Worm (Caenorhabditis elegans) whole organism, L2 larva: ENCODE results near the gene ZK546.5.

Source experiments
- elt-3 ChIP-seq: sonication (generic microtip); optimal IDR thresholded peaks from 2 replicates; lab custom pipeline; 2017; ENCODE audit warnings: missing biosample characterization, missing genetic modification characterization
- mdl-1 ChIP-seq, 2 experiments: fragments of 150-350 bp in 1 of 2; sonication (generic microtip) in 1 of 2; optimal IDR thresholded peaks; 2 replicates each; lab custom pipeline; 2017; ENCODE audit warnings: missing biosample characterization in 2 of 2, missing genetic modification characterization in 2 of 2
- nhr-21 ChIP-seq: fragments of 150-350 bp; optimal IDR thresholded peaks from 2 replicates; lab custom pipeline; 2014; ENCODE audit warnings: missing biosample characterization, missing genetic modification characterization
- nhr-6 ChIP-seq: fragments of 150-350 bp; optimal IDR thresholded peaks from 2 replicates; lab custom pipeline; 2014; ENCODE audit warnings: missing biosample characterization, missing genetic modification characterization
- snpc-4 ChIP-seq: fragments of 150-350 bp; optimal IDR thresholded peaks from 2 replicates; lab custom pipeline; 2014; ENCODE audit warnings: missing biosample characterization, missing genetic modification characterization
- unc-39 ChIP-seq: fragments of 150-350 bp; optimal IDR thresholded peaks from 2 replicates; lab custom pipeline; 2014; ENCODE audit warnings: missing biosample characterization, missing genetic modification characterization
- zag-1 ChIP-seq: fragments of 150-350 bp; optimal IDR thresholded peaks from 2 replicates; lab custom pipeline; 2014; ENCODE audit warnings: missing biosample characterization, missing genetic modification characterization

DNA sequence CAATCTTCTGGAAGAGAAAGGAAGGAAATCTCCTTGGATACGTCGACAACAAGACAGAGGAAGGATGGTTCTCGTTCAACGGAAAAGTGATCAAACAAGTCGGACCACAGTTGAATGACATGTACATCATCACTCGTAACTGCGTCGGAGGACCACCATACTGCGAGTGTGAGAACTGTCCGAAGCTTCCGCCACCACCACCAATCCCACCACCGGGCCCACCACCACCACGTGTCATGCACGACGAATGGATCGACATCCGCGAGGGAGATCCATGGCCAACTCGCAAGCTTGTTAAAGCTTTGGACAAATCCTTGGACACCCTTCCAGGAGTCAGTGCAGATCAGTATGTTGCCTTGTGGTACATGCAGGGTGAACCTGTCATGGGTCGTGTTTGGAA is 4.3 kb upstream of the ZK546.5 start:
- TF ChIP-seq nhr-21 (tag; lab: Kevin White, UChicago) (no peak), elt-3 (no peak), mdl-1 (tag; optimal IDR thresholded peaks at IDR 0.05; lab: Kevin White, UChicago) (no peak), snpc-4 (tag; lab: Kevin White, UChicago) (no peak), nhr-6 (tag; lab: Kevin White, UChicago) (no peak), zag-1 (tag; lab: Kevin White, UChicago) (no peak), unc-39 (tag; lab: Kevin White, UChicago) (no peak)
